Worm (Caenorhabditis elegans): ENCODE data around the gene C40C9.4.

- TF ChIP-seq ceh-14 (tag; optimal IDR thresholded peaks at IDR 0.05): no peak
- TF ChIP-seq dve-1 (tag; optimal IDR thresholded peaks at IDR 0.05): no peak
- TF ChIP-seq ama-1 (optimal IDR thresholded peaks at IDR 0.05): no peak
- TF ChIP-seq ceh-2 (tag; optimal IDR thresholded peaks at IDR 0.05): no peak
- no peak for TF ChIP-seq ceh-48 (tag; optimal IDR thresholded peaks at IDR 0.05)
- no peak for TF ChIP-seq nhr-232 (tag; optimal IDR thresholded peaks at IDR 0.05)
- no peak for TF ChIP-seq madf-2 (tag; optimal IDR thresholded peaks at IDR 0.05)
- no peak for TF ChIP-seq hlh-15 (tag; optimal IDR thresholded peaks at IDR 0.05)
- TF ChIP-seq npax-4 (tag; optimal IDR thresholded peaks at IDR 0.05): no peak
- no peak for TF ChIP-seq fkh-10 (GFP tag; optimal IDR thresholded peaks at IDR 0.05)
- no peak for TF ChIP-seq F13H6.1 (tag; optimal IDR thresholded peaks at IDR 0.05)
- TF ChIP-seq nhr-11 (tag; optimal IDR thresholded peaks at IDR 0.05): no peak
Measured at ce11 chrX:13621628-13622027, 29.3 kb upstream of the C40C9.4 start, which contains the start of gene Y12A6A.1.

Measured in whole organism, late embryonic.